Fruit fly (Drosophila melanogaster): ENCODE data around the gene Desat1.

dm6 chr3R:12441008-12441606, 1.7 kb downstream of the Desat1 start:
- TF ChIP-seq lola (GFP tag; optimal IDR thresholded peaks at IDR 0.05) (no peak), Myc (optimal IDR thresholded peaks at IDR 0.05) (no peak), sage (GFP tag; optimal IDR thresholded peaks at IDR 0.05) (no peak), dmrt93B (GFP tag; optimal IDR thresholded peaks at IDR 0.05) (no peak), Jra (GFP tag; optimal IDR thresholded peaks at IDR 0.05) (no peak), psq (GFP tag; optimal IDR thresholded peaks at IDR 0.05) (no peak)

Measured in whole organism, wandering third instar larva.